Worm (Caenorhabditis elegans) whole organism, L4/young adult: Measurements from ENCODE around the gene F30H5.5.

ENCODE experiments used
- W03F9.2 ChIP-seq: fragments of 150-350 bp; optimal IDR thresholded peaks from 2 replicates; lab custom pipeline; 2014; ENCODE audit warnings: missing biosample characterization, missing genetic modification characterization
- dao-5 ChIP-seq: sonication (generic microtip); optimal IDR thresholded peaks from 2 replicates; lab custom pipeline; 2016; ENCODE audit warnings: missing genotype, missing genetic modification characterization, moderate library complexity, missing compliant biosample characterization
- him-1 ChIP-seq: sonication (generic microtip); optimal IDR thresholded peaks from 2 replicates; lab custom pipeline; 2016; ENCODE audit warnings: missing genotype, missing genetic modification reagents, missing genetic modification characterization, missing compliant biosample characterization

Gene F30H5.5

DNA sequence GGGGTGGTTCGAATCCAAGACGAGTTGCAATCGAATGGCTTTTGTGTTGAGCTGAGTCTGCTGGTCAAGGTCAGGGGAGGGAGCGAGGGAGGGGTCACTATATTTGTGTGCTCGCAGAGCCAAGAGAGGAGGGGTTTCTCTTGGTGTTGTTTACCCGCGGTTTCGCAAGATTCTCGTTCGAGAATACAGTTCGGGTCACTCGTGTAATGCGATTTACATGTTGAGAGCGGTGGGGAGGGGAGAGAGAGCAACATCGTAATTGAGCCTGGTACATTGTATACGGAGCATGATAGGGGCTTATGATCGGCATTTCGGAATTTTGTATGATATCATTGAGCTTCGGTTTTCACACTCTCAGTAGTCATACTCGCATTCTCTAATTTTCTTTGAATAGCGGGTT is 23.6 kb downstream of the F30H5.5 start, which contains the start of gene F30H5.3:
Gene F30H5.3 (minus strand): TSS at position 101 of the 400 bp plus-strand sequence.
- TF ChIP-seq him-1 (tag; lab: Kevin White, UChicago) (no peak), dao-5 (tag; lab: Kevin White, UChicago) (no peak), W03F9.2 (tag; lab: Kevin White, UChicago) (no peak)

- TF ChIP-seq dao-5 (tag; lab: Kevin White, UChicago), result no peak
- no peak for TF ChIP-seq him-1 (tag; lab: Kevin White, UChicago)
- no peak for TF ChIP-seq W03F9.2 (tag; lab: Kevin White, UChicago)
Measured at ce11 chrIII:513360-513759, 24.8 kb downstream of the F30H5.5 start.

ce11 chrIII:523944-524343 is 35.4 kb downstream of the F30H5.5 start, which contains the start of gene T22F7.3:
Gene T22F7.3 (minus strand): TSS chrIII:524044.
- TF ChIP-seq dao-5 (tag; lab: Kevin White, UChicago) (no peak), him-1 (tag; lab: Kevin White, UChicago) (no peak), W03F9.2 (tag; lab: Kevin White, UChicago) (no peak)

DNA sequence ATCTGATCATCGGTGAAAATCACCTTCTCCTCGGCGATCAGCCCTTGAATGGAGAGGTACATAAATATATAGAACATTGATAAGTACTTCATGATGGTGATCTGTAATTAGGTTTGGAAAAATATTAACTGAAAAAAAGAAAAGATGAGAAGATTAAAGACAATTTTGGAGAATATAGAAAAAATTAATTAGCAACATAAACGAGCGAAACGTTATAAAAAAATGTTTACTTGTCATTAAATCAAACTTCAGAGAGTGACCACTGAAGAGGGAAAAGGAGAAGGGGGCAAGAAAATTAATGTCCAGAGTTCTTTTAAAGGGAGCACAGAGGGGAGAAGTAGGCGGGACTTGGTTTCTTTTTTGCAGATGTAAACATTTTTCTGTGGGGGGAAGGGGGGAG is 38.3 kb downstream of the F30H5.5 start, which contains the start of gene T22F7.4:
Gene T22F7.4 (minus strand): TSS at position 101 of the 400 bp plus-strand sequence.
- TF ChIP-seq dao-5 (tag; lab: Kevin White, UChicago) (no peak), W03F9.2 (tag; lab: Kevin White, UChicago) (no peak), him-1 (tag; lab: Kevin White, UChicago) (no peak)

DNA sequence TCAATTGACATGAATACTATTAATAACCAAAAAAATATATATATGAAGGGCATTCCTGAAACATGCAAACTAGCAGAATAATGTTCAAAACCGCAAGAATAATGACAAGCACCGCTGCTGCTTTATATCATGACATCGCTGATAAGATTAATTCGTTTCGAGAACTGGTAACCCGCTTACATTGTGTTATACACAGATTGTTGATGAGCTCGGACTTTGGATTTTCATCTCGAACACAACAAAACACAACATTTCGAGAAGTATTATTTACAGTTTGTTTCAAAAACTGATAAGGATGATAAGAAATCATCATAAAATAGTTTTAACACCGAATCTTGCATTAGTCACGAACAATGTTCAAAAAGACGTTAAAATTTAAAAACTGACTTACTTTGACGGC is 42.3 kb downstream of the F30H5.5 start:
- TF ChIP-seq dao-5 (tag; lab: Kevin White, UChicago) (no peak), him-1 (tag; lab: Kevin White, UChicago) (no peak), W03F9.2 (tag; lab: Kevin White, UChicago) (no peak)

- TF ChIP-seq him-1 (tag; lab: Kevin White, UChicago), result no peak
- TF ChIP-seq dao-5 (tag; lab: Kevin White, UChicago), result no peak
- no peak for TF ChIP-seq W03F9.2 (tag; lab: Kevin White, UChicago)
Measured at ce11 chrIII:532152-532551, 43.6 kb downstream of the F30H5.5 start.

DNA sequence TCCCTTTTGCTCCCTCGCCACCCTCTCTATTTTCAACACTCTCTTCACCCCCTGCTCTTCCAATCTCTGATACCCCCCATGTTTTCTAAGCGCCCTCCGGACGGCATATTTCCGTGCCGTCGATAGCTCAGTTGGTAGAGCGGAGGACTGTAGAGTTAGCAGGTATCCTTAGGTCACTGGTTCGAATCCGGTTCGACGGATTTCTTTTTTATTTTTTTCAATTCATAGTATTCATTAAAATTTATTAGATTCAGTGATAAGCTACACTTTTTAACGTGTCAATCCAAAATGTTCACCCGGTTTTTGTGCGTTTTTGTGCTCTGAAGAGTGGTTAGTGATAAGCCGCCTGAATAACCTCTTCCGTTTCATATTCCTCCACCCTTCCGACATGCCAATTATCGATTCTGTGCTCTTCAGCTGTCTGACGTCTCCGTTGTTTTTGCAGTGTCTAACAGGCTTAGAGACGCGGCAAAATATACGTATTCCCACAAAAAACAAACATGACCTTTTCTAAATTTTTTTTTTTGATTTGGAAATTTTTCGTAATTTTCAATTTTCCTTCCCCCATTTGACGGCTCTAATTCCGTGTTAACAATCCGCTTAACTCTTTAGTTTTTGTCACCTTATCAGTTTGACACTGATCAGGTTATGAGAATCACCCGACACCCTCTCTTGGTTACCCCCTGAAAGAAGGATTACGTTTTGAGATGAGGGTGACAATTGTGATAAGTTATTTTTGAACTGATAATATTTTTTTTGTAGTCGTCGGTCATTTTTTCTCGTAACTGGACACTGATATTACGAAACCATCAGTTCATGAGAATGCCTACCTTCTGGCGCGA is 46.9 kb downstream of the F30H5.5 start:
- TF ChIP-seq him-1 (tag; lab: Kevin White, UChicago), result no peak
- TF ChIP-seq W03F9.2 (tag; lab: Kevin White, UChicago), result peak; percentile 9
- peak; percentile 67 for TF ChIP-seq dao-5 (tag; lab: Kevin White, UChicago)

- TF ChIP-seq him-1 (tag; lab: Kevin White, UChicago), result no peak
- no peak for TF ChIP-seq W03F9.2 (tag; lab: Kevin White, UChicago)
- TF ChIP-seq dao-5 (tag; lab: Kevin White, UChicago), result no peak
Measured at ce11 chrIII:537054-537453, 48.5 kb downstream of the F30H5.5 start.
